Worm (Caenorhabditis elegans): ENCODE measurements around the gene F54C9.9.

The F54C9.9 gene

ce11 chrII:8546975-8547374 lies 30.9 kb upstream of the F54C9.9 start (continued):
- TF ChIP-seq B0035.1 (tag; optimal IDR thresholded peaks at IDR 0.05) (peak; percentile 51), attf-5 (GFP tag; optimal IDR thresholded peaks at IDR 0.05) (no peak), zfh-2 (GFP tag; conservative IDR thresholded peaks at IDR 0.05) (no peak), rpc-1 (optimal IDR thresholded peaks at IDR 0.05) (peak; percentile 87), rpc-1 (tag; optimal IDR thresholded peaks at IDR 0.05) (peak; percentile 91), ztf-25 (GFP tag; IDR thresholded peaks at IDR 0.05) (peak; percentile 71; the same call in 1 of the 2 replicates), ccch-3 (GFP tag; optimal IDR thresholded peaks at IDR 0.05) (no peak), egrh-3 (GFP tag; IDR thresholded peaks at IDR 0.05) (peak; percentile 55; the same call in 1 of the 2 replicates), zim-3 (tag; optimal IDR thresholded peaks at IDR 0.05) (no peak), fkh-3 (tag; optimal IDR thresholded peaks at IDR 0.05) (peak; percentile 94), rec-8 (tag; optimal IDR thresholded peaks at IDR 0.05) (peak; percentile 48 to 93), ztf-26 (tag; optimal IDR thresholded peaks at IDR 0.05) (peak; percentile 62), cebp-1 (GFP tag; IDR thresholded peaks at IDR 0.05) (peak; percentile 58; the same call in 1 of the 2 replicates), cebp-1 (tag; optimal IDR thresholded peaks at IDR 0.05) (no peak), K11D2.4 (GFP tag; IDR thresholded peaks at IDR 0.05) (no peak; the same call in 1 of the 2 replicates), aptf-2 (GFP tag; conservative IDR thresholded peaks at IDR 0.05) (no peak), hlh-26 (GFP tag; conservative IDR thresholded peaks at IDR 0.05) (no peak), unc-62 (GFP tag; optimal IDR thresholded peaks at IDR 0.05) (no peak), ceh-91 (GFP tag; IDR thresholded peaks at IDR 0.05) (peak; percentile 48; the same call in 1 of the 2 replicates), attf-3 (GFP tag; conservative IDR thresholded peaks at IDR 0.05) (0 out of 2 replicates have a peak, but pooled peaks have one; percentile 13), F49E8.2 (tag; optimal IDR thresholded peaks at IDR 0.05; ENCODE audit: insufficient read depth) (no peak), bed-1 (GFP tag; IDR thresholded peaks at IDR 0.05) (no peak), F52B5.7 (tag; optimal IDR thresholded peaks at IDR 0.05) (no peak), akir-1 (GFP tag; optimal IDR thresholded peaks at IDR 0.05) (no peak), K12H6.12 (tag; optimal IDR thresholded peaks at IDR 0.05) (peak; percentile 6), bed-2 (GFP tag; IDR thresholded peaks at IDR 0.05) (no peak), ztf-22 (GFP tag; optimal IDR thresholded peaks at IDR 0.05) (peak; percentile 77), chd-7 (tag; optimal IDR thresholded peaks at IDR 0.05) (no peak), ztf-28 (GFP tag; IDR thresholded peaks at IDR 0.05) (no peak), ekl-4 (GFP tag; IDR thresholded peaks at IDR 0.05) (peak; percentile 83), pbrm-1 (GFP tag; IDR thresholded peaks at IDR 0.05) (no peak; the same call in 1 of the 2 replicates), F55B11.4 (tag; optimal IDR thresholded peaks at IDR 0.05; ENCODE audit: borderline replicate concordance, insufficient read depth) (no peak), cebp-2 (GFP tag; IDR thresholded peaks at IDR 0.05) (peak; percentile 98), rcor-1 (GFP tag; IDR thresholded peaks at IDR 0.05) (0 out of 2 replicates have a peak, but pooled peaks have one; percentile 41), mes-4 (tag; optimal IDR thresholded peaks at IDR 0.05) (peak; percentile 89), sdz-38 (tag; optimal IDR thresholded peaks at IDR 0.05) (no peak), ztf-6 (GFP tag; IDR thresholded peaks at IDR 0.05) (0 out of 2 replicates have a peak, but pooled peaks have one; percentile 50), nhr-27 (tag; optimal IDR thresholded peaks at IDR 0.05) (peak; percentile 75), T07F8.4 (tag; optimal IDR thresholded peaks at IDR 0.05) (peak; percentile 85), tlf-1 (GFP tag; optimal IDR thresholded peaks at IDR 0.05) (peak; percentile 79), snpc-1.1 (tag; optimal IDR thresholded peaks at IDR 0.05; ENCODE audit: insufficient read depth) (peak; percentile 64), ztf-3 (GFP tag; optimal IDR thresholded peaks at IDR 0.05) (no peak), hsf-1 (GFP tag; IDR thresholded peaks at IDR 0.05) (peak; percentile 67; the same call in 1 of the 2 replicates), D2030.7 (GFP tag; IDR thresholded peaks at IDR 0.05) (peak; percentile 42; the same call in 1 of the 2 replicates), nfyb-1 (GFP tag; IDR thresholded peaks at IDR 0.05) (peak; percentile 92), ceh-79 (tag; optimal IDR thresholded peaks at IDR 0.05) (peak; percentile 32), repo-1 (tag; optimal IDR thresholded peaks at IDR 0.05) (peak; percentile 85), efl-1 (GFP tag; optimal IDR thresholded peaks at IDR 0.05) (peak; percentile 47)
